Worm (Caenorhabditis elegans): ENCODE measurements around the gene pqn-8.

ce11 chrIII:10018007-10018406 lies 20.2 kb upstream of the pqn-8 start:
- TF ChIP-seq hmbx-1 (tag; optimal IDR thresholded peaks at IDR 0.05) (no peak), hnd-1 (tag; optimal IDR thresholded peaks at IDR 0.05) (no peak), flt-1 (GFP tag; IDR thresholded peaks at IDR 0.05) (no peak), tbx-11 (GFP tag; IDR thresholded peaks at IDR 0.05) (no peak), ama-1 (optimal IDR thresholded peaks at IDR 0.05) (no peak), hmg-4 (GFP tag; optimal IDR thresholded peaks at IDR 0.05) (no peak), B0310.2 (tag; optimal IDR thresholded peaks at IDR 0.05) (no peak), sea-1 (GFP tag; conservative IDR thresholded peaks at IDR 0.05) (no peak), F13C5.2 (tag; optimal IDR thresholded peaks at IDR 0.05) (no peak), ets-7 (tag; optimal IDR thresholded peaks at IDR 0.05) (no peak), tra-4 (tag; optimal IDR thresholded peaks at IDR 0.05) (no peak), aly-1 (tag; optimal IDR thresholded peaks at IDR 0.05) (no peak), pes-1 (GFP tag; IDR thresholded peaks at IDR 0.05) (no peak), ceh-13 (GFP tag; optimal IDR thresholded peaks at IDR 0.05) (no peak)
